Worm (Caenorhabditis elegans): Measurements from ENCODE around the gene plx-1.

DNA sequence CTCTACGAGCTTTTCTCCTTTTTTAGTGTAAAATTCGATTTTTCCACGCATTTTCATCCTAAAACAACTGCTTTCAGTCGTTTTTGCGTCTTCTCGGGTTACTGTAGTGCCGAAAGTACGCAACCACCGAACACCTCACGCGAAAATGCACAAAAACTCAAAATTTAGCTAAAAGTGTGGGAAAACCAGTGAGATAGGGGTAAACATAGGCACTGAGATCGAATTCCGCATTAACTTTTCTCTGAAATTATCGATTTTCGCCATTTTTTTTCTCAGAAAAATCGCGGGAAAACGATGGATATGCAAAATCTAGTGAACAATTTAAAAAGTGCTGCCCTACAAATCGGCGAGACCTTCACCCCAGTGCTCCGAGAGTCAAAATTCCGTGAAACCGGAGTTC is 50.9 kb downstream of the plx-1 start, which contains the start of gene atg-3:
- TF ChIP-seq nhr-76 (tag; optimal IDR thresholded peaks at IDR 0.05) (no peak), ceh-82 (tag; optimal IDR thresholded peaks at IDR 0.05) (no peak), ceh-28 (tag; optimal IDR thresholded peaks at IDR 0.05) (no peak), ama-1 (optimal IDR thresholded peaks at IDR 0.05) (no peak), snpc-4 (tag; optimal IDR thresholded peaks at IDR 0.05) (no peak), ztf-11 (tag; optimal IDR thresholded peaks at IDR 0.05) (no peak), nhr-25 (tag; optimal IDR thresholded peaks at IDR 0.05) (no peak), sea-2 (GFP tag; optimal IDR thresholded peaks at IDR 0.05) (no peak), fos-1 (tag; optimal IDR thresholded peaks at IDR 0.05) (no peak), elt-3 (tag; optimal IDR thresholded peaks at IDR 0.05) (no peak)

All from whole organism, L3 larva.